Worm (Caenorhabditis elegans) whole organism, late embryonic: ENCODE data around the gene C47E8.4.

Source experiments
- C38D4.7 ChIP-seq: fragments of 200-800 bp; sonication (Bioruptor generic); optimal IDR thresholded peaks from 2 replicates; lab custom pipeline; 2018; ENCODE audit warnings: mild to moderate bottlenecking, missing genetic modification characterization, moderate library complexity, missing compliant biosample characterization
- T23F11.4 ChIP-seq: fragments of 200-800 bp; sonication (Bioruptor generic); optimal IDR thresholded peaks from 2 replicates; lab custom pipeline; 2018; ENCODE audit warnings: mild to moderate bottlenecking, missing genetic modification characterization, missing compliant biosample characterization
- ceh-31 ChIP-seq: sonication (generic microtip); optimal IDR thresholded peaks from 2 replicates; lab custom pipeline; 2016; ENCODE audit warnings: missing genetic modification characterization, missing compliant biosample characterization
- ceh-6 ChIP-seq: fragments of 200-800 bp; sonication (Bioruptor generic); optimal IDR thresholded peaks from 2 replicates; lab custom pipeline; 2018; ENCODE audit warnings: mild to moderate bottlenecking, missing genetic modification characterization, missing compliant biosample characterization
- hlh-8 ChIP-seq: sonication (generic microtip); optimal IDR thresholded peaks from 2 replicates; lab custom pipeline; 2016; ENCODE audit warnings: missing genotype, missing genetic modification characterization, missing compliant biosample characterization
- nfya-1 ChIP-seq: sonication (generic microtip); optimal IDR thresholded peaks from 2 replicates; lab custom pipeline; 2017; ENCODE audit warnings: missing genetic modification characterization, mild to moderate bottlenecking, missing compliant biosample characterization, antibody characterized with exemption, moderate library complexity
- pat-9 ChIP-seq: fragments of 200-800 bp; sonication (Bioruptor generic); optimal IDR thresholded peaks from 2 replicates; lab custom pipeline; 2018; ENCODE audit warnings: mild to moderate bottlenecking, missing genetic modification characterization, moderate library complexity, missing compliant biosample characterization
- pha-4 ChIP-seq: fragments of 150-350 bp; optimal IDR thresholded peaks from 2 replicates; lab custom pipeline; 2018; ENCODE audit warnings: missing biosample characterization, missing genetic modification reagents, missing genetic modification characterization
- rnt-1 ChIP-seq: sonication (generic microtip); optimal IDR thresholded peaks from 2 replicates; lab custom pipeline; 2016; ENCODE audit warnings: missing genetic modification characterization, missing compliant biosample characterization
- sox-2 ChIP-seq: fragments of 200-800 bp; sonication (Bioruptor generic); IDR thresholded peaks from 2 replicates; pipeline ENCODE4 v1.3.6; 2022; ENCODE audit warnings: missing genetic modification reagents, missing genetic modification characterization, missing compliant biosample characterization
- sox-4 ChIP-seq: sonication (generic microtip); optimal IDR thresholded peaks from 2 replicates; lab custom pipeline; 2017; ENCODE audit warnings: mild to moderate bottlenecking, missing genetic modification characterization, inconsistent platforms, missing compliant biosample characterization
- unc-86 ChIP-seq: sonication (generic microtip); optimal IDR thresholded peaks from 2 replicates; lab custom pipeline; 2016; ENCODE audit warnings: missing genetic modification characterization, missing compliant biosample characterization

ce11 chrV:14682870-14683269 lies 2.4 kb downstream of the C47E8.4 start:
- TF ChIP-seq hlh-8 (tag; lab: Kevin White, UChicago): no peak
- no peak for TF ChIP-seq C38D4.7 (GFP tag; lab: Kevin White, UChicago)
- TF ChIP-seq pat-9 (tag; lab: Kevin White, UChicago): no peak
- no peak for TF ChIP-seq rnt-1
- TF ChIP-seq unc-86: no peak
- no peak for TF ChIP-seq sox-4 (tag; lab: Kevin White, UChicago)
- no peak for TF ChIP-seq T23F11.4 (GFP tag; lab: Kevin White, UChicago)
- no peak for TF ChIP-seq nfya-1
- TF ChIP-seq pha-4 (tag; lab: Kevin White, UChicago): no peak
- TF ChIP-seq ceh-6 (GFP tag; lab: Kevin White, UChicago): no peak
- no peak for TF ChIP-seq ceh-31 (tag; lab: Kevin White, UChicago)
- no peak for TF ChIP-seq sox-2 (GFP tag; lab: Robert Waterston, UW)
